Worm (Caenorhabditis elegans) whole organism, mixed stage, embryonic: Measurements from ENCODE around the gene pals-32.

Experiments used
- M03D4.4 ChIP-seq: sonication (generic microtip); optimal IDR thresholded peaks from 2 replicates; lab custom pipeline; 2017; ENCODE audit warnings: mild to moderate bottlenecking, missing genetic modification characterization, missing compliant biosample characterization
- bed-3 ChIP-seq: fragments of 200-800 bp; sonication (Bioruptor generic); optimal IDR thresholded peaks from 3 replicates; lab custom pipeline; 2018; ENCODE audit warnings: mild to moderate bottlenecking, missing genetic modification characterization, moderate library complexity, missing compliant biosample characterization
- blmp-1 ChIP-seq: fragments of 150-350 bp; optimal IDR thresholded peaks from 2 replicates; lab custom pipeline; 2014; ENCODE audit warnings: missing biosample characterization, missing genetic modification characterization
- ceh-39 ChIP-seq: fragments of 150-350 bp; optimal IDR thresholded peaks from 2 replicates; lab custom pipeline; 2014; ENCODE audit warnings: missing biosample characterization, missing genetic modification characterization
- ceh-83 ChIP-seq: fragments of 200-800 bp; sonication (Bioruptor generic); optimal IDR thresholded peaks from 2 replicates; lab custom pipeline; 2018; ENCODE audit warnings: mild to moderate bottlenecking, missing genetic modification characterization, missing compliant biosample characterization
- ces-1 ChIP-seq: fragments of 150-350 bp; optimal IDR thresholded peaks from 2 replicates; lab custom pipeline; 2014; ENCODE audit warnings: missing biosample characterization, missing genetic modification reagents, missing genetic modification characterization
- cnd-1 ChIP-seq: fragments of 200-800 bp; sonication (Bioruptor generic); optimal IDR thresholded peaks from 2 replicates; lab custom pipeline; 2018; ENCODE audit warnings: mild to moderate bottlenecking, missing genetic modification characterization, missing compliant biosample characterization
- drap-1 ChIP-seq: fragments of 200-800 bp; sonication (Bioruptor generic); optimal IDR thresholded peaks from 3 replicates; lab custom pipeline; 2018; ENCODE audit warnings: mild to moderate bottlenecking, missing genetic modification characterization, missing compliant biosample characterization
- elt-1 ChIP-seq: sonication (generic microtip); optimal IDR thresholded peaks from 2 replicates; lab custom pipeline; 2017; ENCODE audit warnings: missing genetic modification characterization, mild to moderate bottlenecking, missing compliant biosample characterization, antibody characterized with exemption, moderate library complexity, borderline replicate concordance; ENCODE audit not compliant: insufficient read depth
- elt-3 ChIP-seq: fragments of 150-350 bp; optimal IDR thresholded peaks from 2 replicates; lab custom pipeline; 2014; ENCODE audit warnings: missing biosample characterization, missing genetic modification characterization
- flh-1 ChIP-seq: fragments of 200-800 bp; sonication (Bioruptor generic); optimal IDR thresholded peaks from 2 replicates; lab custom pipeline; 2018; ENCODE audit warnings: mild to moderate bottlenecking, missing genetic modification characterization, moderate library complexity, missing compliant biosample characterization
- hlh-1 ChIP-seq: fragments of 150-350 bp; optimal IDR thresholded peaks from 2 replicates; lab custom pipeline; 2014; ENCODE audit warnings: missing biosample characterization, missing genetic modification reagents, missing genetic modification characterization
- lin-32 ChIP-seq: fragments of 200-800 bp; sonication (Bioruptor generic); optimal IDR thresholded peaks from 2 replicates; lab custom pipeline; 2018; ENCODE audit warnings: mild to moderate bottlenecking, missing genetic modification characterization, missing compliant biosample characterization
- lsy-2 ChIP-seq: fragments of 150-350 bp; optimal IDR thresholded peaks from 2 replicates; lab custom pipeline; 2014; ENCODE audit warnings: missing biosample characterization, missing genetic modification characterization
- mep-1 ChIP-seq: fragments of 150-350 bp; optimal IDR thresholded peaks from 2 replicates; lab custom pipeline; 2017; ENCODE audit warnings: missing biosample characterization, missing genetic modification reagents, missing genetic modification characterization, inconsistent platforms
- mls-2 ChIP-seq: sonication (generic microtip); optimal IDR thresholded peaks from 2 replicates; lab custom pipeline; 2016; ENCODE audit warnings: mild to moderate bottlenecking, missing genetic modification characterization, moderate library complexity, missing compliant biosample characterization
- nhr-12 ChIP-seq: fragments of 150-350 bp; optimal IDR thresholded peaks from 2 replicates; lab custom pipeline; 2014; ENCODE audit warnings: missing biosample characterization, missing genetic modification characterization
- nhr-2 ChIP-seq: fragments of 150-350 bp; optimal IDR thresholded peaks from 2 replicates; lab custom pipeline; 2014; ENCODE audit warnings: missing biosample characterization, missing genetic modification characterization
- nhr-237 ChIP-seq: fragments of 150-350 bp; optimal IDR thresholded peaks from 2 replicates; lab custom pipeline; 2014; ENCODE audit warnings: missing biosample characterization, missing genetic modification characterization
- nhr-28 ChIP-seq: fragments of 150-350 bp; optimal IDR thresholded peaks from 2 replicates; lab custom pipeline; 2014; ENCODE audit warnings: missing biosample characterization, missing genetic modification characterization
- sem-2 ChIP-seq: fragments of 200-800 bp; sonication (Bioruptor generic); optimal IDR thresholded peaks from 2 replicates; lab custom pipeline; 2018; ENCODE audit warnings: mild to moderate bottlenecking, missing genetic modification characterization, missing compliant biosample characterization
- snpc-4 ChIP-seq: fragments of 150-350 bp; optimal IDR thresholded peaks from 2 replicates; lab custom pipeline; 2014; ENCODE audit warnings: missing biosample characterization, missing genetic modification characterization
- sptf-1 ChIP-seq: sonication (generic microtip); optimal IDR thresholded peaks from 2 replicates; lab custom pipeline; 2017; ENCODE audit warnings: mild to moderate bottlenecking, missing genetic modification characterization, moderate library complexity, missing compliant biosample characterization
- tbx-8 ChIP-seq: fragments of 200-800 bp; sonication (Bioruptor generic); optimal IDR thresholded peaks from 2 replicates; lab custom pipeline; 2018; ENCODE audit warnings: mild to moderate bottlenecking, missing genetic modification characterization, moderate library complexity, missing compliant biosample characterization
- unc-120 ChIP-seq: sonication (generic microtip); optimal IDR thresholded peaks from 2 replicates; lab custom pipeline; 2017; ENCODE audit warnings: missing genetic modification characterization, missing compliant biosample characterization; ENCODE audit not compliant: poor library complexity, severe bottlenecking
- unc-39 ChIP-seq: fragments of 150-350 bp; optimal IDR thresholded peaks from 2 replicates; lab custom pipeline; 2014; ENCODE audit warnings: missing biosample characterization, missing genetic modification characterization
- unc-62 ChIP-seq: fragments of 150-350 bp; optimal IDR thresholded peaks from 2 replicates; lab custom pipeline; 2014; ENCODE audit warnings: missing biosample characterization, missing genetic modification reagents, missing genetic modification characterization
- zip-8 ChIP-seq: fragments of 150-350 bp; optimal IDR thresholded peaks from 2 replicates; lab custom pipeline; 2014; ENCODE audit warnings: missing biosample characterization, missing genetic modification characterization
- ztf-11 ChIP-seq: fragments of 150-350 bp; optimal IDR thresholded peaks from 2 replicates; lab custom pipeline; 2014; ENCODE audit warnings: missing biosample characterization, missing genetic modification characterization

The pals-32 gene

DNA sequence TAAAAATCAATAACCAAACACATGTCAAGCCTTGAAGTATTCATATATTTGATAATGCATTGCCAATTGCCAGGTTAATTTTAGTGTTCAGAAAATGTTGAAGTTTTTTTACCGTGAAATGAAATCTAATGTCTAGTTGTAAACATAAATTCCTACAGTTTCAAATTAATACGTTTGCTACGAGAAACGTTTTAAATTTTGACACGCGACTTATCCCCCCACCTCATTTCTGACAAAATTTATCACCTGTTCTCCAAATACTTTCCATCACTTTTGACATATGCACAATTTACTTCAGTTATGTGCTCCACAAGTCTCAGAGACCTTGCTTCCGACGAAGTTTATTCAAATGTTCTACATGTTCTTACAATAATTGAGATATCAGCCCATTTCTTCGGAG is 17.5 kb downstream of the pals-32 start, which contains the start of gene srh-146:
Gene srh-146 (plus strand): TSS at position 301 of the 400 bp plus-strand sequence.
- TF ChIP-seq sptf-1 (tag; lab: Kevin White, UChicago) (no peak), flh-1 (GFP tag; lab: Kevin White, UChicago) (no peak), tbx-8 (GFP tag; lab: Kevin White, UChicago) (no peak), nhr-12 (tag; lab: Kevin White, UChicago) (no peak), zip-8 (no peak), drap-1 (no peak), nhr-28 (no peak), ztf-11 (no peak), unc-62 (no peak)
- TF ChIP-seq, all 35 proteins: peak for 0

DNA sequence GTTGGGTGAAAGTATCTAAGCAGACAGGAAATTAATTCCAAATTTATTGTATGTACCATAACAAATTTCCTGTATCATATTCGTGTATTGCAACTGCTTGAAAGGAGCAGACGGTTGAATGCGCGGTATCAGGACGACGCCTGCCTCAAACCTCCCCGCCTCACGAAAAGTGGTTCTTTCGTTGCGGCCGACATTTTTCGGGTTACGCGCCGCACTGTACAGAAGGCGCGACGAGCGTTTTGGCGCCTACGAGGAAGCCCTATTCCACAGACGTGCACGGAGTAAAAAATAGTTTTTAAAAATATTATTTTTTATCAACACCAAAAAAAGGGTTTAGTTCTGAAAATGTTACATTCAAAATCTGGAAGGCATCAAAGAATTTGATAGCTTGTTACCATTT is 23.7 kb downstream of the pals-32 start:
- TF ChIP-seq unc-39 (tag; lab: Kevin White, UChicago) (no peak), M03D4.4 (tag; lab: Kevin White, UChicago) (no peak), mls-2 (no peak), flh-1 (GFP tag; lab: Kevin White, UChicago) (no peak), nhr-237 (tag; lab: Kevin White, UChicago) (no peak), hlh-1 (tag; lab: Kevin White, UChicago) (no peak), sem-2 (GFP tag; lab: Kevin White, UChicago) (no peak), snpc-4 (no peak), nhr-28 (no peak), sptf-1 (tag; lab: Kevin White, UChicago) (no peak), ceh-39 (no peak), nhr-2 (tag; lab: Kevin White, UChicago) (no peak), mep-1 (no peak), unc-62 (no peak), unc-120 (tag; lab: Kevin White, UChicago) (no peak), blmp-1 (tag; lab: Kevin White, UChicago) (no peak), ces-1 (GFP tag; lab: Kevin White, UChicago) (no peak)

DNA sequence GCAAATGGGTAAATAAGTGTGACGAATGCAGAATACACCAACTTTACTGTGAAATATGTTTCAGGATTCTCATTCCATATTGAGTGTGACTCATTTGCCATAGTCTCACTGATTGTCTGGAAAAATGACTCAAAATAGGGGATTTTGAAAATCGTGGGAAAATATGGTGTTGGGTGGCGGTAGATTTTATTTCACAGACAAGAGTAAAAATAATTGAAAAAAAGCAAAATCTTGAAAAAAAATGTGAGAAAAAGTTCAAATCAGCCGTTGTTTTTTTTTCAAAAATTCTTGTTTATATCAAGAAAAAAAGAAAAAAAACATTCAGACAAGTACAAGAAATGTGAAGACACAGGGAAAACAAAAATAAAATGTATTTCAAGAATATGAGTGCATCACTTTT is 26.2 kb downstream of the pals-32 start, which contains the start of gene srh-38:
Gene srh-38 (minus strand): TSS at position 101 of the 400 bp plus-strand sequence.
- TF ChIP-seq drap-1: no peak
- TF ChIP-seq nhr-28: no peak
- no peak for TF ChIP-seq bed-3
- no peak for TF ChIP-seq ces-1 (GFP tag; lab: Kevin White, UChicago)

DNA sequence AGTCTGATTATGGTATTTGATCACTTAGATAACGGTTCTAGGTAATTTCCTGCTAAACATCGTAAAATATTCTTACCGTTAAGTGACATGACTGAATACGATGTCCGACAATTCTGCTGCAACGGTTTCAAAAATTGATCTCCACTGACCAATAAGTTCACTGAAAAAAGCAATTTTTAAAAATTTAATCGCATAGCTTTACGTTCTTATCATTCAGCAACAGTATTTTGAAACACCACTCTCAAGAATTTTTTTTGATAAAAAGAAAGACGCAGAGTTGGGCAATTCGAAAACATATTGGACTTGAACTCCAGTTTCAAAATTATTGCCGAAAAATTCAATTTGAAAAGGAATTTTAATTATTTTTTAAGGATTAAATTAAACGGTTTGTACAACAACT is 31.1 kb downstream of the pals-32 start, which contains the start of gene C31B8.12:
Gene C31B8.12 (minus strand): TSS at position 101 of the 400 bp plus-strand sequence.
- TF ChIP-seq mls-2: no peak
- TF ChIP-seq M03D4.4 (tag; lab: Kevin White, UChicago): no peak
- no peak for TF ChIP-seq drap-1
- TF ChIP-seq unc-39 (tag; lab: Kevin White, UChicago): no peak
- TF ChIP-seq, all 35 proteins: peak for 0

DNA sequence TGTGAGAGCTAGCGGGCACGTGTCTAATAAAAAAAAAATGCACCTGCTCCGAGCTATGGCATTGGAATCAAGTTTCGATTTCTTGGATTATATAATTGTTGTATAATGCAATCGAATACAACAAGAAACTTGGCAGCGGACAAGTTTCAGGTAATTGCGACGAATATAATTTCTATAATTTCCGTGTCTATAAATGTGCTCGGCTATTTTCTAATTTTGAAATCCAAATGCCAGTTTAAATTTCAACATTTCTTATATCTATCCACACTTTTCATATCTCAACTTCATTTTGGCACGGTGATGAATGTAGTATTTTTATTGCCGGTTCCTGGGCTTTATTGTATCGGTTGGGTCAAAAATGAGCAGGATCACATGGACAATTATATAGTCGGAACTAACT is 33.3 kb downstream of the pals-32 start, which contains the start of gene C31B8.16:
Gene C31B8.16 (plus strand): TSS at position 301 of the 400 bp plus-strand sequence.
- TF ChIP-seq sem-2 (GFP tag; lab: Kevin White, UChicago): no peak
- TF ChIP-seq M03D4.4 (tag; lab: Kevin White, UChicago): no peak
- no peak for TF ChIP-seq ceh-83 (GFP tag; lab: Kevin White, UChicago)
- no peak for TF ChIP-seq nhr-28
- TF ChIP-seq unc-120 (tag; lab: Kevin White, UChicago): no peak
- TF ChIP-seq mep-1: no peak

DNA sequence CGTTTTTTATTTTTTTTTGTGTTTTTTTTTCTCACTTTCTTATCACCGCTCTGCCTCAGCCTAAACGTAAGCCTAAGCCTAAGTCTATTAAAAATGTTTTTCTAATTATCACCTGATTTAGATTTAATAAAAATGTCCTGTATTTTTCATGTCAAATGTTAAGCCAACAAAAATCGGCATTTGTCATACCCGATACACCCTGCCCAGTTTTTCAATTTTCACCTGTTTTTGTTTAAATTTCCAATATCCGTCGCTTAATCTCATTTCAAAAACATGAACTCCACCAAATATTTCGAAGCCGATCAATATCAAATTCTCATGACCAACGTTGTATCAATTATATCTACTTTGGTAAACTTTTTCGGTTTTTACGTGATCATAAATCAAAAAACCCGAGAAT is 34.8 kb downstream of the pals-32 start, which contains the start of gene C31B8.1:
Gene C31B8.1 (plus strand): TSS at position 301 of the 400 bp plus-strand sequence.
- no peak for TF ChIP-seq nhr-2 (tag; lab: Kevin White, UChicago)
- TF ChIP-seq sptf-1 (tag; lab: Kevin White, UChicago): no peak
- no peak for TF ChIP-seq ces-1 (GFP tag; lab: Kevin White, UChicago)
- TF ChIP-seq lsy-2 (tag; lab: Kevin White, UChicago): no peak
- TF ChIP-seq ceh-39: no peak
- TF ChIP-seq unc-120 (tag; lab: Kevin White, UChicago): no peak
- TF ChIP-seq lin-32: no peak
- no peak for TF ChIP-seq zip-8

DNA sequence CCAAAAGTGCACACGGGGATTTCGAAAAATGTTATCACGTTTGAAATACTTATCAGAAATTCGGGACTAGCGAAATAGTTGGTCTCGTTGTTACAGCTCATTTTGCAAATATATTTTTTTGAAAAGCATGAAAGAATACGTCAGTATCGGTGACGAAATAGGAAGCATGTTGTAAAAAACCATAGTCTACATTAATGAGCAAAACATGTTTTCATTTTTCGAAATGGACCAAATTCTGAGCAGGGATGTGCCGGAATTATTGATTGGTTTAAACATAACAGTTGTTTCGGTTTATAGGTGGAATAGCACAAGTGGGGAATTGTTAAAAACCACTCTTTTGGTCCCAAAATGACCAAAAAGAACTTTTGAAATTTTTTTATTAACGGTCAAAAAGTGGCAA is 37.7 kb downstream of the pals-32 start, which contains the start of gene srh-247:
Gene srh-247 (minus strand): TSS at position 101 of the 400 bp plus-strand sequence.
- TF ChIP-seq ztf-11 (no peak), drap-1 (no peak), cnd-1 (no peak), hlh-1 (tag; lab: Kevin White, UChicago) (no peak), mls-2 (no peak), elt-3 (tag; lab: Kevin White, UChicago) (no peak), tbx-8 (GFP tag; lab: Kevin White, UChicago) (no peak), bed-3 (no peak), zip-8 (no peak), ces-1 (GFP tag; lab: Kevin White, UChicago) (no peak), nhr-2 (tag; lab: Kevin White, UChicago) (no peak), snpc-4 (no peak), elt-1 (tag; lab: Kevin White, UChicago) (no peak), lin-32 (no peak), lsy-2 (tag; lab: Kevin White, UChicago) (no peak), mep-1 (no peak), ceh-83 (GFP tag; lab: Kevin White, UChicago) (no peak), ceh-39 (no peak)
